Worm (Caenorhabditis elegans): ENCODE data around the gene T13H5.8.
A peak's percentile ranks its signal among the peaks of the same experiment; 100 is the strongest.

Gene T13H5.8

ce11 chrII:8546975-8547374 is 28.7 kb downstream of the T13H5.8 start (continued):
- peak; percentile 7 for TF ChIP-seq R02D3.7 (tag; optimal IDR thresholded peaks at IDR 0.05)
- peak; percentile 79 for TF ChIP-seq lin-1 (GFP tag; IDR thresholded peaks at IDR 0.05)
- TF ChIP-seq zip-11 (GFP tag; IDR thresholded peaks at IDR 0.05): peak; percentile 83
- TF ChIP-seq sdz-12 (GFP tag; optimal IDR thresholded peaks at IDR 0.05): peak; percentile 61
- no peak for TF ChIP-seq ama-1 (optimal IDR thresholded peaks at IDR 0.05)
- 0 out of 2 replicates have a peak, but pooled peaks have one; percentile 66 for TF ChIP-seq dmd-9 (GFP tag; IDR thresholded peaks at IDR 0.05)
- TF ChIP-seq madf-5 (GFP tag; IDR thresholded peaks at IDR 0.05): peak in 1 of 2 experiments; percentile 83; a peak in 2 of 4 replicates
- peak; percentile 81 for TF ChIP-seq duxl-1 (tag; optimal IDR thresholded peaks at IDR 0.05; ENCODE audit: poor library complexity)
- TF ChIP-seq arid-1 (GFP tag; conservative IDR thresholded peaks at IDR 0.05): peak; percentile 91
- TF ChIP-seq tra-1 (GFP tag; IDR thresholded peaks at IDR 0.05): peak; percentile 92
- no peak for TF ChIP-seq attf-4 (tag; optimal IDR thresholded peaks at IDR 0.05)
- peak; percentile 74 for TF ChIP-seq hlh-30 (tag; optimal IDR thresholded peaks at IDR 0.05; ENCODE audit: insufficient read depth)
- peak; percentile 70; the same call in 1 of the 2 replicates for TF ChIP-seq ceh-44 (GFP tag; IDR thresholded peaks at IDR 0.05)
- TF ChIP-seq daf-19 (GFP tag; conservative IDR thresholded peaks at IDR 0.05): peak; percentile 84
- peak; percentile 59 for TF ChIP-seq rbr-2 (tag; optimal IDR thresholded peaks at IDR 0.05)
- peak; percentile 79 for TF ChIP-seq spr-3 (GFP tag; optimal IDR thresholded peaks at IDR 0.05)
- TF ChIP-seq mxl-2 (GFP tag; conservative IDR thresholded peaks at IDR 0.05): 0 out of 2 replicates have a peak, but pooled peaks have one; percentile 65
- peak; percentile 53; the same call in 1 of the 2 replicates for TF ChIP-seq nhr-41 (GFP tag; IDR thresholded peaks at IDR 0.05)
- TF ChIP-seq nhr-11 (tag; optimal IDR thresholded peaks at IDR 0.05): peak; percentile 32
- TF ChIP-seq spr-1 (tag; optimal IDR thresholded peaks at IDR 0.05): peak; percentile 85
- TF ChIP-seq nhr-6 (tag; optimal IDR thresholded peaks at IDR 0.05): peak; percentile 84
- TF ChIP-seq hmg-1.1 (GFP tag; IDR thresholded peaks at IDR 0.05): no peak; the same call in none of the 2 replicates
- TF ChIP-seq tag-97 (GFP tag; IDR thresholded peaks at IDR 0.05): 0 out of 2 replicates have a peak, but pooled peaks have one; percentile 61
- peak; percentile 91 for TF ChIP-seq F26F4.8 (GFP tag; conservative IDR thresholded peaks at IDR 0.05)
- TF ChIP-seq F49E8.2 (tag; optimal IDR thresholded peaks at IDR 0.05; ENCODE audit: borderline replicate concordance): peak; percentile 55
- no peak for TF ChIP-seq ceh-82 (tag; optimal IDR thresholded peaks at IDR 0.05)
- TF ChIP-seq nhr-42 (GFP tag; IDR thresholded peaks at IDR 0.05): peak; percentile 88
- TF ChIP-seq nhr-102 (tag; optimal IDR thresholded peaks at IDR 0.05): peak; percentile 54
- TF ChIP-seq mes-2 (tag; optimal IDR thresholded peaks at IDR 0.05; ENCODE audit: poor library complexity, severe bottlenecking): no peak
- TF ChIP-seq nhr-25 (tag; optimal IDR thresholded peaks at IDR 0.05; ENCODE audit: borderline replicate concordance, insufficient read depth): no peak
- peak; percentile 95 for TF ChIP-seq pha-4 (GFP tag; IDR thresholded peaks at IDR 0.05)
- TF ChIP-seq pha-4 (tag; optimal IDR thresholded peaks at IDR 0.05): no peak
- peak; percentile 53 for TF ChIP-seq lir-3 (tag; optimal IDR thresholded peaks at IDR 0.05)
- peak; percentile 61; the same call in 1 of the 2 replicates for TF ChIP-seq saeg-2 (GFP tag; IDR thresholded peaks at IDR 0.05)
- TF ChIP-seq skn-1 (tag; optimal IDR thresholded peaks at IDR 0.05): no peak
- peak in 1 of 2 experiments; percentile 5 for TF ChIP-seq hif-1 (tag; optimal IDR thresholded peaks at IDR 0.05)
- TF ChIP-seq unc-130 (GFP tag; optimal IDR thresholded peaks at IDR 0.05): peak; percentile 47
- peak; percentile 72 for TF ChIP-seq madf-9 (GFP tag; conservative IDR thresholded peaks at IDR 0.05)
- TF ChIP-seq lim-7 (GFP tag; IDR thresholded peaks at IDR 0.05): peak; percentile 98
- peak; percentile 72 for TF ChIP-seq zfp-3 (GFP tag; conservative IDR thresholded peaks at IDR 0.05)
- TF ChIP-seq php-3 (GFP tag; IDR thresholded peaks at IDR 0.05): no peak; the same call in 1 of the 2 replicates
- TF ChIP-seq aha-1 (tag): peak; percentile 95
- no peak for TF ChIP-seq F10B5.3 (tag; optimal IDR thresholded peaks at IDR 0.05)
- no peak for TF ChIP-seq lin-15B (tag; optimal IDR thresholded peaks at IDR 0.05)
- TF ChIP-seq gei-8 (GFP tag; optimal IDR thresholded peaks at IDR 0.05): peak; percentile 84
- TF ChIP-seq ztf-11 (tag; optimal IDR thresholded peaks at IDR 0.05): no peak
- TF ChIP-seq dpl-1 (GFP tag; optimal IDR thresholded peaks at IDR 0.05): peak; percentile 41
- peak; percentile 72 for TF ChIP-seq hlh-11 (tag; optimal IDR thresholded peaks at IDR 0.05)
- peak; percentile 87 for TF ChIP-seq ctbp-1 (GFP tag; IDR thresholded peaks at IDR 0.05)
- TF ChIP-seq ZK546.5 (tag; optimal IDR thresholded peaks at IDR 0.05): no peak
